Worm (Caenorhabditis elegans) whole organism, L4 larva: Measurements from ENCODE around the gene afmd-1.

ENCODE experiments used
- T20F7.1 ChIP-seq: fragments of 200-800 bp; sonication (Bioruptor generic); optimal IDR thresholded peaks from 2 replicates; lab custom pipeline; 2018; ENCODE audit warnings: mild to moderate bottlenecking, missing genetic modification characterization, missing compliant biosample characterization
- Y48G9A.11 ChIP-seq: fragments of 200-800 bp; sonication (Bioruptor generic); IDR thresholded peaks from 2 replicates; pipeline ENCODE4 v1.3.6; 2022; ENCODE audit warnings: missing genetic modification reagents, missing genetic modification characterization, missing compliant biosample characterization
- Y5F2A.4 ChIP-seq: fragments of 200-800 bp; sonication (Bioruptor generic); optimal IDR thresholded peaks from 2 replicates; lab custom pipeline; 2018; ENCODE audit warnings: mild to moderate bottlenecking, missing genetic modification characterization, missing compliant biosample characterization
- Y75B8A.6 ChIP-seq: fragments of 200-800 bp; sonication (Bioruptor generic); IDR thresholded peaks from 2 replicates; pipeline ENCODE4 v1.3.6; 2022; ENCODE audit warnings: missing genetic modification reagents, missing genetic modification characterization, missing compliant biosample characterization
- aly-2 ChIP-seq: sonication (generic microtip); optimal IDR thresholded peaks from 2 replicates; lab custom pipeline; 2018; ENCODE audit warnings: missing biosample characterization, missing genetic modification characterization
- ama-1 ChIP-seq: fragments of 150-350 bp; optimal IDR thresholded peaks from 2 replicates; lab custom pipeline; 2014; ENCODE audit warnings: inconsistent platforms, mixed read lengths
- ceh-20 ChIP-seq: fragments of 200-800 bp; sonication (Bioruptor generic); IDR thresholded peaks from 2 replicates; pipeline ENCODE4 v1.3.6; 2022; ENCODE audit warnings: missing genetic modification reagents, missing genetic modification characterization, missing compliant biosample characterization
- ceh-28 ChIP-seq: fragments of 150-350 bp; optimal IDR thresholded peaks from 2 replicates; lab custom pipeline; 2014; ENCODE audit warnings: missing biosample characterization, missing genetic modification reagents, missing genetic modification characterization
- ceh-62 ChIP-seq: sonication (generic microtip); optimal IDR thresholded peaks from 2 replicates; lab custom pipeline; 2017; ENCODE audit warnings: missing biosample characterization, missing genetic modification characterization
- ceh-82 ChIP-seq: sonication (generic microtip); optimal IDR thresholded peaks from 2 replicates; lab custom pipeline; 2017; ENCODE audit warnings: missing biosample characterization, missing genetic modification characterization
- daf-12 ChIP-seq: fragments of 150-350 bp; optimal IDR thresholded peaks from 2 replicates; lab custom pipeline; 2014; ENCODE audit warnings: missing biosample characterization, missing genetic modification reagents, missing genetic modification characterization
- daf-19 ChIP-seq: fragments of 200-800 bp; sonication (Bioruptor generic); conservative IDR thresholded peaks from 2 replicates; pipeline ENCODE4 v1.3.6; 2022; ENCODE audit warnings: missing genetic modification characterization, missing compliant biosample characterization
- dmd-6 ChIP-seq: fragments of 200-800 bp; sonication (Bioruptor generic); IDR thresholded peaks from 2 replicates; pipeline ENCODE4 v1.3.6; 2022; ENCODE audit warnings: missing genetic modification reagents, missing genetic modification characterization, missing compliant biosample characterization
- dmd-8 ChIP-seq: fragments of 200-800 bp; sonication (Bioruptor generic); IDR thresholded peaks from 2 replicates; pipeline ENCODE4 v1.3.6; 2022; ENCODE audit warnings: missing genetic modification characterization, missing compliant biosample characterization
- dpl-1 ChIP-seq: fragments of 150-350 bp; optimal IDR thresholded peaks from 2 replicates; lab custom pipeline; 2014; ENCODE audit warnings: missing biosample characterization, missing genetic modification reagents, missing genetic modification characterization
- dve-1 ChIP-seq: sonication (generic microtip); optimal IDR thresholded peaks from 2 replicates; lab custom pipeline; 2017; ENCODE audit warnings: antibody characterized with exemption, mild to moderate bottlenecking, missing genetic modification characterization, missing compliant biosample characterization; ENCODE audit not compliant: insufficient read depth
- egl-27 ChIP-seq: sonication (generic microtip); optimal IDR thresholded peaks from 3 replicates; lab custom pipeline; 2017; ENCODE audit warnings: missing biosample characterization, missing genetic modification reagents, missing genetic modification characterization
- fkh-10 ChIP-seq: fragments of 150-350 bp; optimal IDR thresholded peaks from 2 replicates; lab custom pipeline; 2014; ENCODE audit warnings: missing biosample characterization, missing genetic modification reagents, missing genetic modification characterization
- hlh-11 ChIP-seq: fragments of 200-800 bp; sonication (Bioruptor generic); optimal IDR thresholded peaks from 2 replicates; lab custom pipeline; 2018; ENCODE audit warnings: mild to moderate bottlenecking, missing genetic modification characterization, missing compliant biosample characterization
- hlh-30 ChIP-seq: sonication (generic microtip); optimal IDR thresholded peaks from 2 replicates; lab custom pipeline; 2017; ENCODE audit warnings: antibody characterized with exemption, mild to moderate bottlenecking, missing genetic modification characterization, missing compliant biosample characterization; ENCODE audit not compliant: insufficient read depth
- lin-1 ChIP-seq: fragments of 200-800 bp; sonication (Bioruptor generic); IDR thresholded peaks from 2 replicates; pipeline ENCODE4 v1.3.6; 2022; ENCODE audit warnings: missing genetic modification reagents, missing genetic modification characterization, missing compliant biosample characterization
- lin-13 ChIP-seq: fragments of 150-350 bp; optimal IDR thresholded peaks from 2 replicates; lab custom pipeline; 2014; ENCODE audit warnings: missing biosample characterization, missing genetic modification reagents, missing genetic modification characterization
- lin-29 ChIP-seq: fragments of 200-800 bp; sonication (Bioruptor generic); IDR thresholded peaks from 2 replicates; pipeline ENCODE4 v1.3.6; 2022; ENCODE audit warnings: missing genetic modification reagents, missing genetic modification characterization, missing compliant biosample characterization
- lin-39 ChIP-seq: fragments of 150-350 bp; optimal IDR thresholded peaks from 2 replicates; lab custom pipeline; 2014; ENCODE audit warnings: missing biosample characterization, missing genetic modification reagents, missing genetic modification characterization
- lsy-2 ChIP-seq, 2 experiments: fragments of 150-350 bp in 1 of 2; sonication (generic microtip) in 1 of 2; optimal IDR thresholded peaks; 2 replicates each; lab custom pipeline; 2014 to 2017; ENCODE audit warnings: missing biosample characterization in 2 of 2, missing genetic modification characterization in 2 of 2
- madf-9 ChIP-seq: fragments of 200-800 bp; sonication (Bioruptor generic); conservative IDR thresholded peaks from 2 replicates; pipeline ENCODE4 v1.3.6; 2022; ENCODE audit warnings: missing genetic modification reagents, missing genetic modification characterization, missing compliant biosample characterization
- mdl-1 ChIP-seq, 2 experiments: fragments of 150-350 bp in 1 of 2; sonication (generic microtip) in 1 of 2; optimal IDR thresholded peaks; 2 replicates each; lab custom pipeline; 2014 to 2017; ENCODE audit warnings: missing biosample characterization in 2 of 2, missing genetic modification characterization in 2 of 2
- mxl-2 ChIP-seq: fragments of 200-800 bp; sonication (Bioruptor generic); conservative IDR thresholded peaks from 2 replicates; pipeline ENCODE4 v1.3.6; 2022; ENCODE audit warnings: missing genetic modification reagents, missing genetic modification characterization, missing compliant biosample characterization
- nhr-102 ChIP-seq: sonication (generic microtip); optimal IDR thresholded peaks from 2 replicates; lab custom pipeline; 2016; ENCODE audit warnings: mild to moderate bottlenecking, missing genetic modification characterization, moderate library complexity, missing compliant biosample characterization
- nhr-11 ChIP-seq: fragments of 150-350 bp; optimal IDR thresholded peaks from 2 replicates; lab custom pipeline; 2014; ENCODE audit warnings: missing biosample characterization, missing genetic modification characterization
- nhr-111 ChIP-seq: fragments of 200-800 bp; sonication (Bioruptor generic); optimal IDR thresholded peaks from 2 replicates; lab custom pipeline; 2018; ENCODE audit warnings: mild to moderate bottlenecking, missing genetic modification characterization, missing compliant biosample characterization
- nhr-28 ChIP-seq: fragments of 150-350 bp; optimal IDR thresholded peaks from 2 replicates; lab custom pipeline; 2014; ENCODE audit warnings: missing biosample characterization, missing genetic modification characterization
- nhr-41 ChIP-seq: fragments of 200-800 bp; sonication (Bioruptor generic); IDR thresholded peaks from 2 replicates; pipeline ENCODE4 v1.3.6; 2022; ENCODE audit warnings: missing genetic modification reagents, missing genetic modification characterization, missing compliant biosample characterization
- pqm-1 ChIP-seq: sonication (generic microtip); optimal IDR thresholded peaks from 2 replicates; lab custom pipeline; 2017; ENCODE audit warnings: missing biosample characterization, missing genetic modification characterization
- set-16 ChIP-seq: fragments of 200-800 bp; sonication (Bioruptor generic); IDR thresholded peaks from 2 replicates; pipeline ENCODE4 v1.3.6; 2022; ENCODE audit warnings: missing genetic modification reagents, missing genetic modification characterization, missing compliant biosample characterization
- unc-130 ChIP-seq: sonication (generic microtip); optimal IDR thresholded peaks from 2 replicates; lab custom pipeline; 2016; ENCODE audit warnings: missing genetic modification reagents, missing genetic modification characterization, missing compliant biosample characterization
- zip-11 ChIP-seq: fragments of 200-800 bp; sonication (Bioruptor generic); IDR thresholded peaks from 2 replicates; pipeline ENCODE4 v1.3.6; 2022; ENCODE audit warnings: missing genetic modification characterization, missing compliant biosample characterization

Gene afmd-1

DNA sequence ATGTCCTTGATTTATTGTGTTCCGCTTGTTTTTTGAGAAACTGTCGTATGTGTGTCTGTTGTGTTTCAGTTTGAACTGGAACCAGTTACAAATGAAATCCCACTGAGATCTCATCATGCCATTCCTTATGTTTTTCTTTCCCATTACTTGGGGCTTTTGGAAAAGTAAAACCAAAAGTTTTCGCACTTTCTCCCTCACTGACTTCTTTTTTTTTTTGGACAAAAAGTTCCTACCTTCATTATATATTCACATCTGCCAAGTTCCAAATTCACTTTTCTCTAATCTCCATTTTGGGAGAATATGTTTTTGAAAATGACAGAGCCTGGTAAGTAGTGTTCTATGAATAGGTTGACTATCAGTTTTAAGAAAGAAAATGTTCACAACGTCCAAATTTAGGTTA is 32.6 kb downstream of the afmd-1 start, which contains the start of gene C06E4.2:
TSS of gene C06E4.2 (plus strand) at position 301 of the 400 bp plus-strand sequence.
- no peak for TF ChIP-seq daf-19 (GFP tag; lab: Robert Waterston, UW)
- TF ChIP-seq, all 104 proteins: peak for 0

- no peak for TF ChIP-seq hlh-11 (tag; lab: Kevin White, UChicago)
- TF ChIP-seq T20F7.1 (GFP tag; lab: Kevin White, UChicago): no peak
- no peak for TF ChIP-seq Y75B8A.6 (GFP tag; lab: Robert Waterston, UW)
These were observed 38.9 kb downstream of the afmd-1 start, which contains the start of gene C06E4.1 for ce11 chrIV:7282957-7283356. TSS of gene C06E4.1 (plus strand) at chrIV:7283257.

ce11 chrIV:7285839-7286238 is 41.8 kb downstream of the afmd-1 start, which contains the start of gene C06E4.8:
TSS of gene C06E4.8 (minus strand) at chrIV:7285875.
- TF ChIP-seq lin-39 (tag; lab: Kevin White, UChicago) (no peak), nhr-111 (GFP tag; lab: Kevin White, UChicago) (no peak), pqm-1 (tag; lab: Kevin White, UChicago) (peak; percentile 61), mxl-2 (GFP tag; lab: Robert Waterston, UW) (no peak), ceh-62 (tag; lab: Kevin White, UChicago) (no peak), nhr-28 (peak; percentile 25), daf-12 (tag; lab: Kevin White, UChicago) (no peak)

ce11 chrIV:7287474-7287873 is 43.4 kb downstream of the afmd-1 start, which contains the start of gene F42C5.3:
TSS of gene F42C5.3 (minus strand) at chrIV:7287574.
- TF ChIP-seq egl-27 (tag; lab: Kevin White, UChicago) (no peak), lin-29 (GFP tag; lab: Robert Waterston, UW) (no peak), ceh-20 (GFP tag; lab: Robert Waterston, UW) (no peak), fkh-10 (GFP tag; lab: Kevin White, UChicago) (no peak), lsy-2 (tag; optimal IDR thresholded peaks at IDR 0.05; lab: Kevin White, UChicago) (no peak), lin-1 (GFP tag; lab: Robert Waterston, UW) (no peak), nhr-11 (tag; lab: Kevin White, UChicago) (no peak), unc-130 (GFP tag; lab: Kevin White, UChicago) (no peak), ceh-28 (tag; lab: Kevin White, UChicago) (no peak), ceh-82 (tag; lab: Kevin White, UChicago) (no peak), lin-13 (GFP tag; lab: Kevin White, UChicago) (no peak), Y48G9A.11 (GFP tag; lab: Robert Waterston, UW) (no peak), nhr-41 (GFP tag; lab: Robert Waterston, UW) (no peak), dmd-8 (GFP tag; lab: Robert Waterston, UW) (no peak), ceh-62 (tag; lab: Kevin White, UChicago) (no peak), hlh-30 (no peak), dmd-6 (GFP tag; lab: Robert Waterston, UW) (no peak), madf-9 (no peak), mdl-1 (tag; optimal IDR thresholded peaks at IDR 0.05; lab: Kevin White, UChicago) (no peak)
- TF ChIP-seq, all 104 proteins: peak for 0

- TF ChIP-seq aly-2 (tag; lab: Kevin White, UChicago): no peak
- TF ChIP-seq dpl-1: peak; percentile 28
- no peak for TF ChIP-seq nhr-102 (tag; lab: Kevin White, UChicago)
- TF ChIP-seq dve-1 (tag; lab: Kevin White, UChicago): peak; percentile 2
- TF ChIP-seq zip-11 (GFP tag; lab: Robert Waterston, UW): no peak
- TF ChIP-seq Y5F2A.4: no peak
- no peak for TF ChIP-seq set-16 (GFP tag; lab: Robert Waterston, UW)
- TF ChIP-seq nhr-28: peak; percentile 12
- peak; percentile 75 for TF ChIP-seq hlh-30
- no peak for TF ChIP-seq ama-1 (lab: Kevin White, UChicago)
These were observed 47.0 kb downstream of the afmd-1 start for ce11 chrIV:7291066-7291465.
